Worm (Caenorhabditis elegans): Measurements from ENCODE around the gene asg-2.

asg-2 gene

ce11 chrX:6805427-6805826 is 35.6 kb upstream of the asg-2 start:
- TF ChIP-seq nhr-90 (tag; optimal IDR thresholded peaks at IDR 0.05; ENCODE audit: poor library complexity) (no peak), ceh-8 (GFP tag; optimal IDR thresholded peaks at IDR 0.05) (no peak), mab-9 (GFP tag; IDR thresholded peaks at IDR 0.05) (no peak), isw-1 (GFP tag; IDR thresholded peaks at IDR 0.05) (no peak), vab-15 (tag; optimal IDR thresholded peaks at IDR 0.05) (no peak), efl-3 (GFP tag; optimal IDR thresholded peaks at IDR 0.05) (no peak), nhr-47 (tag; optimal IDR thresholded peaks at IDR 0.05) (peak; percentile 7), unc-98 (GFP tag; IDR thresholded peaks at IDR 0.05) (no peak), lin-39 (tag; optimal IDR thresholded peaks at IDR 0.05) (no peak), pqm-1 (tag; optimal IDR thresholded peaks at IDR 0.05) (no peak), sup-37 (GFP tag; optimal IDR thresholded peaks at IDR 0.05) (no peak), snpc-4 (tag; optimal IDR thresholded peaks at IDR 0.05) (no peak), sox-4 (tag; optimal IDR thresholded peaks at IDR 0.05) (no peak), lir-3 (tag; optimal IDR thresholded peaks at IDR 0.05; ENCODE audit: poor library complexity) (no peak), ets-5 (GFP tag; IDR thresholded peaks at IDR 0.05) (no peak), snu-23 (GFP tag; optimal IDR thresholded peaks at IDR 0.05) (no peak), dsc-1 (tag; optimal IDR thresholded peaks at IDR 0.05) (peak; percentile 73)

DNA sequence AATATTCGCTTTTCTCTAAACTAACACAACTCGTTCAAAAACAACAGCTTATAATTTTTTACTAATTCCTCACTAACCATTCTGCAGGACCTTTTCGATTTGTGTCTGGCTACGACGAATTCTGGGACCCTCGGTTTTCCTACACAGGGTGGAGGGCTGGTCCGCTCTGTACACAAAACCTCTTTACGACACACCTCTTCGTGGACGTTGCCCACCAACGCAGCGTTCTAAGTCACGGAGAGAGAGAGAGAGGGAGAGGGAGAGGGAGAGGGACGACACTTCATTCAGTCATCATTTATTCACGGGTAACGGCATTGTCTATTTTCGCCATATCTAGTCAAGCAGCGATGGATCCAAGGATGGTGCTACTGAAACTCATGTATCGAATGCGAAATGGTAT is 34.6 kb upstream of the asg-2 start, which contains the start of gene atg-2:
TSS of gene atg-2 (plus strand) at position 301 of the 400 bp plus-strand sequence.
- no peak for TF ChIP-seq efl-1 (optimal IDR thresholded peaks at IDR 0.05)
- TF ChIP-seq efl-1 (GFP tag; optimal IDR thresholded peaks at IDR 0.05 in 1 of 2): peak in 1 of 2 experiments; percentile 77
- no peak for TF ChIP-seq elt-2 (tag; optimal IDR thresholded peaks at IDR 0.05)

ce11 chrX:6807137-6807861 is 33.8 kb upstream of the asg-2 start:
- TF ChIP-seq lsy-2 (tag; optimal IDR thresholded peaks at IDR 0.05) (peak; percentile 9 to 20), nhr-237 (tag; optimal IDR thresholded peaks at IDR 0.05) (no peak), ces-1 (GFP tag; optimal IDR thresholded peaks at IDR 0.05) (no peak), F16B12.6 (tag; optimal IDR thresholded peaks at IDR 0.05) (no peak), isw-1 (GFP tag; IDR thresholded peaks at IDR 0.05) (no peak), irx-1 (tag; optimal IDR thresholded peaks at IDR 0.05) (peak; percentile 23), xbp-1 (tag; optimal IDR thresholded peaks at IDR 0.05) (no peak), unc-30 (tag; optimal IDR thresholded peaks at IDR 0.05) (no peak), ceh-63 (GFP tag; optimal IDR thresholded peaks at IDR 0.05) (no peak), nhr-12 (tag; optimal IDR thresholded peaks at IDR 0.05) (no peak), grh-1 (GFP tag; IDR thresholded peaks at IDR 0.05) (no peak), nhr-19 (GFP tag; conservative IDR thresholded peaks at IDR 0.05) (no peak), mdl-1 (tag; optimal IDR thresholded peaks at IDR 0.05) (no peak), fos-1 (tag; optimal IDR thresholded peaks at IDR 0.05) (no peak), fkh-8 (tag; optimal IDR thresholded peaks at IDR 0.05) (no peak), nhr-85 (tag) (peak; percentile 40), lin-39 (tag; optimal IDR thresholded peaks at IDR 0.05) (no peak), C34B4.2 (tag; optimal IDR thresholded peaks at IDR 0.05) (no peak), lin-35 (GFP tag; optimal IDR thresholded peaks at IDR 0.05) (peak in 1 of 2 experiments; percentile 64), zip-4 (GFP tag; optimal IDR thresholded peaks at IDR 0.05) (no peak), nhr-20 (tag; optimal IDR thresholded peaks at IDR 0.05) (peak; percentile 70), elt-2 (tag; optimal IDR thresholded peaks at IDR 0.05) (peak; percentile 52), efl-1 (optimal IDR thresholded peaks at IDR 0.05) (no peak), efl-1 (GFP tag; optimal IDR thresholded peaks at IDR 0.05 in 1 of 2) (peak; percentile 6 to 31), hlh-17 (GFP tag; optimal IDR thresholded peaks at IDR 0.05; ENCODE audit: borderline replicate concordance) (no peak), nhr-84 (tag; optimal IDR thresholded peaks at IDR 0.05) (no peak), C04F5.9 (tag; optimal IDR thresholded peaks at IDR 0.05) (no peak), pag-3 (tag; optimal IDR thresholded peaks at IDR 0.05; ENCODE audit: borderline replicate concordance, insufficient read depth) (no peak), egl-27 (tag; optimal IDR thresholded peaks at IDR 0.05) (no peak), ets-5 (GFP tag; IDR thresholded peaks at IDR 0.05) (no peak), pax-3 (tag; optimal IDR thresholded peaks at IDR 0.05) (no peak), ceh-88 (GFP tag; IDR thresholded peaks at IDR 0.05) (no peak), nhr-11 (tag; optimal IDR thresholded peaks at IDR 0.05) (no peak), nhr-47 (tag; optimal IDR thresholded peaks at IDR 0.05) (no peak), swsn-7 (tag; optimal IDR thresholded peaks at IDR 0.05) (no peak)
